Worm (Caenorhabditis elegans): ENCODE measurements around the gene decr-1.2.

- TF ChIP-seq mep-1 (tag; optimal IDR thresholded peaks at IDR 0.05): no peak
- no peak for TF ChIP-seq nhr-237 (tag; optimal IDR thresholded peaks at IDR 0.05)
- TF ChIP-seq sptf-1 (tag; optimal IDR thresholded peaks at IDR 0.05): no peak
- TF ChIP-seq unc-39 (tag; optimal IDR thresholded peaks at IDR 0.05): no peak
- TF ChIP-seq mab-5 (tag; optimal IDR thresholded peaks at IDR 0.05): no peak
- no peak for TF ChIP-seq elt-1 (tag; optimal IDR thresholded peaks at IDR 0.05; ENCODE audit: borderline replicate concordance, insufficient read depth)
- TF ChIP-seq drap-1 (GFP tag; optimal IDR thresholded peaks at IDR 0.05): no peak
- no peak for TF ChIP-seq nhr-12 (tag; optimal IDR thresholded peaks at IDR 0.05)
- no peak for TF ChIP-seq bed-3 (GFP tag; optimal IDR thresholded peaks at IDR 0.05)
- no peak for TF ChIP-seq nhr-28 (tag; optimal IDR thresholded peaks at IDR 0.05)
- no peak for TF ChIP-seq snpc-4 (tag; optimal IDR thresholded peaks at IDR 0.05)
Measured at ce11 chrII:8559188-8559587, 13.8 kb downstream of the decr-1.2 start.

All from whole organism, mixed stage, embryonic.